Fruit fly (Drosophila melanogaster) whole organism, embryonic: ENCODE measurements around the gene RabGGTa.

ENCODE experiments used
- Abd-B ChIP-seq: fragments of 200-800 bp; sonication (Bioruptor generic); optimal IDR thresholded peaks from 2 replicates; lab custom pipeline; 2018; ENCODE audit warnings: missing biosample characterization, mild to moderate bottlenecking, missing genetic modification characterization, moderate library complexity
- Atf-2 ChIP-seq: fragments of 200-800 bp; sonication (Bioruptor generic); optimal IDR thresholded peaks from 2 replicates; lab custom pipeline; 2016; ENCODE audit warnings: missing biosample characterization, missing genetic modification characterization
- B-H1 ChIP-seq: fragments of 200-800 bp; sonication (Bioruptor generic); IDR thresholded peaks from 3 replicates; pipeline ENCODE4 v1.3.6; 2022; ENCODE audit warnings: missing biosample characterization, missing genetic modification characterization
- CG1024 ChIP-seq: fragments of 200-800 bp; sonication (Bioruptor generic); IDR thresholded peaks from 2 replicates; pipeline ENCODE4 v1.3.6; 2022; ENCODE audit warnings: missing biosample characterization, missing genetic modification characterization
- CG11560 ChIP-seq: fragments of 200-800 bp; sonication (Bioruptor generic); IDR thresholded peaks from 3 replicates; pipeline ENCODE4 v1.3.6; 2022; ENCODE audit warnings: missing biosample characterization, missing genetic modification characterization
- CG12299 ChIP-seq: fragments of 200-800 bp; sonication (Bioruptor generic); optimal IDR thresholded peaks from 2 replicates; lab custom pipeline; 2018; ENCODE audit warnings: missing biosample characterization, mild to moderate bottlenecking, missing genetic modification characterization
- CG12391 ChIP-seq: fragments of 200-800 bp; sonication (Bioruptor generic); optimal IDR thresholded peaks from 3 replicates; lab custom pipeline; 2018; ENCODE audit warnings: missing biosample characterization, mild to moderate bottlenecking, missing genetic modification characterization, moderate library complexity
- CG12659 ChIP-seq: fragments of 200-800 bp; sonication (Bioruptor generic); optimal IDR thresholded peaks from 3 replicates; lab custom pipeline; 2017; ENCODE audit warnings: mild to moderate bottlenecking, missing biosample characterization, missing genetic modification reagents, missing genetic modification characterization
- CG15601 ChIP-seq: fragments of 200-800 bp; sonication (Bioruptor generic); optimal IDR thresholded peaks from 3 replicates; lab custom pipeline; 2019; ENCODE audit warnings: missing biosample characterization, mild to moderate bottlenecking, missing genetic modification characterization, moderate library complexity
- CG16779 ChIP-seq: fragments of 200-800 bp; sonication (Bioruptor generic); IDR thresholded peaks from 2 replicates; pipeline ENCODE4 v1.3.6; 2022; ENCODE audit warnings: missing biosample characterization, missing genetic modification characterization
- CG17359 ChIP-seq: fragments of 200-800 bp; sonication (Bioruptor generic); optimal IDR thresholded peaks from 3 replicates; lab custom pipeline; 2018; ENCODE audit warnings: missing biosample characterization, mild to moderate bottlenecking, missing genetic modification characterization, moderate library complexity
- CG1792 ChIP-seq: fragments of 200-800 bp; sonication (Bioruptor generic); optimal IDR thresholded peaks from 2 replicates; lab custom pipeline; 2016; ENCODE audit warnings: missing biosample characterization, missing genetic modification characterization
- CG31441 ChIP-seq: fragments of 200-800 bp; sonication (Bioruptor generic); IDR thresholded peaks from 2 replicates; pipeline ENCODE4 v1.3.6; 2022; ENCODE audit warnings: missing biosample characterization, missing genetic modification characterization
- CG32772 ChIP-seq: fragments of 200-800 bp; sonication (Bioruptor generic); IDR thresholded peaks from 2 replicates; pipeline ENCODE4 v1.3.6; 2022; ENCODE audit warnings: missing biosample characterization, missing genetic modification characterization
- CG33213 ChIP-seq: fragments of 200-800 bp; sonication (Bioruptor generic); optimal IDR thresholded peaks from 3 replicates; lab custom pipeline; 2016; ENCODE audit warnings: missing biosample characterization, missing genetic modification characterization
- CG3838 ChIP-seq: fragments of 200-800 bp; sonication (Bioruptor generic); optimal IDR thresholded peaks from 3 replicates; lab custom pipeline; 2016; ENCODE audit warnings: missing biosample characterization, missing genetic modification characterization
- CG4854 ChIP-seq: fragments of 200-800 bp; sonication (Bioruptor generic); optimal IDR thresholded peaks from 2 replicates; lab custom pipeline; 2016; ENCODE audit warnings: missing biosample characterization, missing genetic modification characterization, inconsistent platforms
- CG9437 ChIP-seq: fragments of 200-800 bp; sonication (Bioruptor generic); optimal IDR thresholded peaks from 2 replicates; lab custom pipeline; 2018; ENCODE audit warnings: missing biosample characterization, mild to moderate bottlenecking, missing genetic modification characterization
- Dad ChIP-seq: fragments of 200-800 bp; sonication (Bioruptor generic); optimal IDR thresholded peaks from 3 replicates; lab custom pipeline; 2016; ENCODE audit warnings: missing biosample characterization, missing genetic modification characterization
- Ets97D ChIP-seq: fragments of 200-800 bp; sonication (Bioruptor generic); optimal IDR thresholded peaks from 3 replicates; lab custom pipeline; 2016; ENCODE audit warnings: missing biosample characterization, missing genetic modification characterization
- Fer1 ChIP-seq: fragments of 200-800 bp; sonication (Bioruptor generic); optimal IDR thresholded peaks from 2 replicates; lab custom pipeline; 2017; ENCODE audit warnings: missing biosample characterization, mild to moderate bottlenecking, missing genetic modification characterization
- Gug ChIP-seq: fragments of 200-800 bp; sonication (Bioruptor generic); IDR thresholded peaks from 4 replicates; pipeline ENCODE4 v1.3.6; 2022; ENCODE audit warnings: missing biosample characterization, missing genetic modification characterization
- Hmx ChIP-seq: fragments of 200-800 bp; sonication (Bioruptor generic); optimal IDR thresholded peaks from 2 replicates; lab custom pipeline; 2016; ENCODE audit warnings: missing biosample characterization, missing genetic modification characterization
- MESR4 ChIP-seq: fragments of 200-800 bp; sonication (Bioruptor generic); optimal IDR thresholded peaks from 2 replicates; lab custom pipeline; 2018; ENCODE audit warnings: missing biosample characterization, mild to moderate bottlenecking, missing genetic modification characterization, moderate library complexity
- Nf-YA ChIP-seq: fragments of 200-800 bp; sonication (Bioruptor generic); IDR thresholded peaks from 2 replicates; pipeline ENCODE4 v1.3.6; 2022; ENCODE audit warnings: missing biosample characterization, missing genetic modification characterization
- Opbp ChIP-seq: fragments of 200-800 bp; sonication (Bioruptor generic); IDR thresholded peaks from 3 replicates; pipeline ENCODE4 v1.3.6; 2022; ENCODE audit warnings: missing biosample characterization, missing genetic modification characterization; ENCODE audit not compliant: partially characterized antibody
- Poxn ChIP-seq: fragments of 200-800 bp; sonication (Bioruptor generic); IDR thresholded peaks from 2 replicates; pipeline ENCODE4 v1.3.6; 2022; ENCODE audit warnings: missing biosample characterization, missing genetic modification characterization
- Scr ChIP-seq: fragments of 200-800 bp; sonication (Bioruptor generic); IDR thresholded peaks from 2 replicates; pipeline ENCODE4 v1.3.6; 2022; ENCODE audit warnings: missing biosample characterization, missing genetic modification characterization; ENCODE audit not compliant: partially characterized antibody
- Sry-δ ChIP-seq: fragments of 200-800 bp; sonication (Bioruptor generic); optimal IDR thresholded peaks from 2 replicates; lab custom pipeline; 2016; ENCODE audit warnings: missing biosample characterization, missing genetic modification characterization
- Tbp ChIP-seq: fragments of >200 bp; optimal IDR thresholded peaks from 2 replicates; lab custom pipeline; 2018; ENCODE audit warnings: missing biosample characterization, missing genetic modification characterization
- ase ChIP-seq: fragments of 200-800 bp; sonication (Bioruptor generic); IDR thresholded peaks from 3 replicates; pipeline ENCODE4 v1.3.6; 2022; ENCODE audit warnings: missing biosample characterization, missing genetic modification characterization
- cas ChIP-seq: fragments of 200-800 bp; sonication (Bioruptor generic); IDR thresholded peaks from 2 replicates; pipeline ENCODE4 v1.3.6; 2022; ENCODE audit warnings: missing biosample characterization, missing genetic modification characterization
- chinmo ChIP-seq: fragments of 200-800 bp; sonication (Bioruptor generic); IDR thresholded peaks from 4 replicates; pipeline ENCODE4 v1.3.6; 2022; ENCODE audit warnings: missing biosample characterization, missing genetic modification characterization; ENCODE audit not compliant: partially characterized antibody
- dm ChIP-seq: fragments of 200-800 bp; sonication (Bioruptor generic); optimal IDR thresholded peaks from 3 replicates; lab custom pipeline; 2016; ENCODE audit warnings: missing biosample characterization, missing genetic modification characterization
- ems ChIP-seq: fragments of 200-800 bp; sonication (Bioruptor generic); optimal IDR thresholded peaks from 3 replicates; lab custom pipeline; 2016; ENCODE audit warnings: missing biosample characterization, missing genetic modification characterization
- esg ChIP-seq: fragments of 200-800 bp; sonication (Bioruptor generic); conservative IDR thresholded peaks from 2 replicates; pipeline ENCODE4 v1.3.6; 2022; ENCODE audit warnings: missing biosample characterization, missing genetic modification characterization
- gcm2 ChIP-seq: fragments of 200-800 bp; sonication (Bioruptor generic); optimal IDR thresholded peaks from 2 replicates; lab custom pipeline; 2016; ENCODE audit warnings: missing biosample characterization, missing genetic modification characterization
- ham ChIP-seq: fragments of 200-800 bp; sonication (Bioruptor generic); IDR thresholded peaks from 2 replicates; pipeline ENCODE4 v1.3.6; 2022; ENCODE audit warnings: missing biosample characterization, missing genetic modification characterization
- hbn ChIP-seq: fragments of 200-800 bp; sonication (Bioruptor generic); IDR thresholded peaks from 2 replicates; pipeline ENCODE4 v1.3.6; 2022; ENCODE audit warnings: missing biosample characterization, missing genetic modification characterization; ENCODE audit not compliant: partially characterized antibody
- klu ChIP-seq: fragments of 200-800 bp; sonication (Bioruptor generic); IDR thresholded peaks from 2 replicates; pipeline ENCODE4 v1.3.6; 2022; ENCODE audit warnings: missing biosample characterization, missing genetic modification characterization
- knrl ChIP-seq: fragments of 200-800 bp; sonication (Bioruptor generic); IDR thresholded peaks from 3 replicates; pipeline ENCODE4 v1.3.6; 2022; ENCODE audit warnings: missing biosample characterization, missing genetic modification characterization; ENCODE audit not compliant: partially characterized antibody
- lilli ChIP-seq: fragments of 200-800 bp; sonication (Bioruptor generic); optimal IDR thresholded peaks from 3 replicates; lab custom pipeline; 2016; ENCODE audit warnings: missing biosample characterization, missing genetic modification characterization
- nmo ChIP-seq: fragments of 200-800 bp; sonication (Bioruptor generic); optimal IDR thresholded peaks from 2 replicates; lab custom pipeline; 2018; ENCODE audit warnings: missing biosample characterization, mild to moderate bottlenecking, missing genetic modification characterization, moderate library complexity
- ranshi ChIP-seq: fragments of 200-800 bp; sonication (Bioruptor generic); IDR thresholded peaks from 2 replicates; pipeline ENCODE4 v1.3.6; 2022; ENCODE audit warnings: missing biosample characterization, missing genetic modification characterization
- salm ChIP-seq: fragments of 200-800 bp; sonication (Bioruptor generic); optimal IDR thresholded peaks from 2 replicates; lab custom pipeline; 2018; ENCODE audit warnings: missing biosample characterization, mild to moderate bottlenecking, missing genetic modification characterization
- slou ChIP-seq: fragments of 200-800 bp; sonication (Bioruptor generic); optimal IDR thresholded peaks from 3 replicates; lab custom pipeline; 2016; ENCODE audit warnings: missing biosample characterization, missing genetic modification characterization
- slp2 ChIP-seq: fragments of 200-800 bp; sonication (Bioruptor generic); optimal IDR thresholded peaks from 2 replicates; lab custom pipeline; 2016; ENCODE audit warnings: missing biosample characterization, missing genetic modification characterization
- so ChIP-seq: fragments of 200-800 bp; sonication (Bioruptor generic); IDR thresholded peaks from 3 replicates; pipeline ENCODE4 v1.3.6; 2022; ENCODE audit warnings: missing biosample characterization, missing genetic modification characterization
- trem ChIP-seq: fragments of 200-800 bp; optimal IDR thresholded peaks from 3 replicates; lab custom pipeline; 2019; ENCODE audit warnings: missing biosample characterization, mild to moderate bottlenecking, missing genetic modification characterization, moderate library complexity
- vfl ChIP-seq: fragments of 200-800 bp; sonication (Bioruptor generic); optimal IDR thresholded peaks from 2 replicates; lab custom pipeline; 2016; ENCODE audit warnings: missing biosample characterization, missing genetic modification characterization
- yki ChIP-seq: fragments of >200 bp; optimal IDR thresholded peaks from 3 replicates; lab custom pipeline; 2018
- zf30C ChIP-seq: fragments of 200-800 bp; sonication (Bioruptor generic); optimal IDR thresholded peaks from 3 replicates; lab custom pipeline; 2018; ENCODE audit warnings: missing biosample characterization, mild to moderate bottlenecking, missing genetic modification characterization

RabGGTa gene

DNA sequence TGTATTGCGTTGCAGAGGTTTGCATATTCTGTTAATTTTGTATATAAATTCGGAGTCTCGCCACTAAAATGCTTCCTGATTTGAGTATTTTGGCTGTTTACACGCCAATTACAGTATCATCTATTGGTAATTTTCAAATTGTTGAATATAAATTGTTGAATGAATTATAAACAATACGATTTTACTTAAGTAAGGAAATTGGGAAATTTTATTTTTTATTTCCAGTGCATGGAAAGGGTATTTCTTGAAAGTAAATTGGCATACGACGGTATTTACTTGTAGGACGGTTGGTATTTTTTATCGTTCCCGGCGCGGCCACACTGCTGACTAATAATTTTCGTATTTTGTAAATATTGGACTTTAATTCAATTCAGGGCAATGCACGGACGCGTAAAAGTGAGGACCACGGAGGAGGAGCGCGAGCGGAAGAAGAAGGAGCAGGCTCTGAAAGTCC, at the start of gene RabGGTa (continued):
- peak; percentile 33 for TF ChIP-seq Sry-δ (GFP tag; lab: Kevin White, UChicago)
- TF ChIP-seq zf30C (GFP tag; lab: Kevin White, UChicago) = peak; percentile 95
- peak; percentile 77 for TF ChIP-seq CG17359 (tag; lab: Kevin White, UChicago)
- no peak for TF ChIP-seq Opbp (GFP tag; lab: Robert Waterston, UW)
- peak; percentile 77 for TF ChIP-seq CG12659 (GFP tag; lab: Kevin White, UChicago)
- TF ChIP-seq knrl = no peak
- peak; percentile 29 for TF ChIP-seq dm (GFP tag; lab: Kevin White, UChicago)
- TF ChIP-seq ase (GFP tag; lab: Robert Waterston, UW) = peak; percentile 75
- TF ChIP-seq Nf-YA (GFP tag; lab: Robert Waterston, UW) = 0 out of 2 replicates have a peak, but pooled peaks have one; percentile 27
- peak; percentile 45 for TF ChIP-seq Atf-2 (GFP tag; lab: Kevin White, UChicago)
- no peak for TF ChIP-seq slou (GFP tag; lab: Kevin White, UChicago)
- peak; percentile 66 for TF ChIP-seq trem (tag; lab: Kevin White, UChicago)
- TF ChIP-seq salm (tag; lab: Kevin White, UChicago) = no peak
- peak; percentile 67 for TF ChIP-seq esg (GFP tag; lab: Robert Waterston, UW)
- TF ChIP-seq gcm2 (GFP tag; lab: Kevin White, UChicago) = no peak
- TF ChIP-seq CG11560 (tag; lab: Robert Waterston, UW) = no peak
- peak; percentile 42; the same call in 1 of the 2 replicates for TF ChIP-seq cas (GFP tag; lab: Robert Waterston, UW)
- TF ChIP-seq Abd-B (GFP tag; lab: Kevin White, UChicago) = peak; percentile 47
- TF ChIP-seq CG33213 (GFP tag; lab: Kevin White, UChicago) = peak; percentile 2
- no peak for TF ChIP-seq Scr
- TF ChIP-seq CG9437 = peak; percentile 51
- peak; percentile 51 for TF ChIP-seq ems (GFP tag; lab: Kevin White, UChicago)
- no peak for TF ChIP-seq CG16779 (GFP tag; lab: Robert Waterston, UW)
- TF ChIP-seq Dad (GFP tag; lab: Kevin White, UChicago) = peak; percentile 38
- TF ChIP-seq lilli (GFP tag; lab: Kevin White, UChicago) = peak; percentile 65
- peak; percentile 55 for TF ChIP-seq CG12299 (tag; lab: Kevin White, UChicago)
- TF ChIP-seq CG12391 = peak; percentile 85
- peak; percentile 32 for TF ChIP-seq CG4854 (GFP tag; lab: Kevin White, UChicago)
- TF ChIP-seq Fer1 = peak; percentile 68
- TF ChIP-seq klu (GFP tag; lab: Robert Waterston, UW) = 0 out of 2 replicates have a peak, but pooled peaks have one; percentile 16
- TF ChIP-seq CG15601 (tag; lab: Kevin White, UChicago) = peak; percentile 67
- peak; percentile 77 for TF ChIP-seq nmo
- TF ChIP-seq Hmx = no peak
- peak; percentile 44 for TF ChIP-seq Ets97D
- peak; percentile 4 for TF ChIP-seq vfl
- TF ChIP-seq CG32772 (GFP tag; lab: Robert Waterston, UW) = 0 out of 2 replicates have a peak, but pooled peaks have one; percentile 35
- no peak for TF ChIP-seq Tbp (GFP tag; lab: Kevin White, UChicago)
- TF ChIP-seq MESR4 (GFP tag; lab: Kevin White, UChicago) = peak; percentile 91
- no peak for TF ChIP-seq chinmo (GFP tag; lab: Robert Waterston, UW)
- TF ChIP-seq Gug (GFP tag; lab: Robert Waterston, UW) = no peak
- TF ChIP-seq ranshi (GFP tag; lab: Robert Waterston, UW) = peak; percentile 58
- TF ChIP-seq ham (GFP tag; lab: Robert Waterston, UW) = no peak
- TF ChIP-seq hbn = no peak
- TF ChIP-seq B-H1 = peak; percentile 46
- peak; percentile 64; the same call in 1 of the 2 replicates for TF ChIP-seq CG1024
- TF ChIP-seq CG31441 (GFP tag; lab: Robert Waterston, UW) = peak; percentile 74
- TF ChIP-seq CG3838 (GFP tag; lab: Kevin White, UChicago) = no peak
- TF ChIP-seq yki = no peak
- peak; percentile 59 for TF ChIP-seq slp2 (GFP tag; lab: Kevin White, UChicago)
- peak; percentile 54 for TF ChIP-seq CG1792
- TF ChIP-seq so (GFP tag; lab: Robert Waterston, UW) = peak; percentile 80
- TF ChIP-seq Poxn = no peak
